Fruit fly (Drosophila melanogaster) S2 (cell line): ENCODE data around the gene RnpS1.

ENCODE experiments used
- CG8478 ChIP-seq: fragments of >200 bp; optimal IDR thresholded peaks from 2 replicates; lab custom pipeline; 2018
- CTCF ChIP-seq, 2 experiments: fragments of >200 bp; optimal IDR thresholded peaks; 2 replicates each; lab custom pipeline; 2018

RnpS1 gene

dm6 chr3R:9551659-9552435, at the start of gene RnpS1, which contains the start of gene mura:
TSS of gene RnpS1 (plus strand) at chr3R:9552034.
TSS of gene mura (minus strand) at chr3R:9551806.
- TF ChIP-seq CTCF (optimal IDR thresholded peaks at IDR 0.05; lab: Kevin White, UChicago), result no peak
- no peak for TF ChIP-seq CG8478 (lab: Kevin White, UChicago)

- TF ChIP-seq CTCF (optimal IDR thresholded peaks at IDR 0.05; lab: Kevin White, UChicago), result no peak
- no peak for TF ChIP-seq CG8478 (lab: Kevin White, UChicago)
These were observed 49.4 kb upstream of the RnpS1 start, which contains the start of gene RhoL for dm6 chr3R:9502416-9502763. TSS of gene RhoL (minus strand) at chr3R:9502581.

dm6 chr3R:9503329-9504088, 48.3 kb upstream of the RnpS1 start:
- TF ChIP-seq CG8478 (lab: Kevin White, UChicago) (no peak), CTCF (optimal IDR thresholded peaks at IDR 0.05; lab: Kevin White, UChicago) (no peak)

dm6 chr3R:9504355-9504754, 47.5 kb upstream of the RnpS1 start, which contains the start of gene CG8149:
TSS of gene CG8149 (plus strand) at chr3R:9504656.
- TF ChIP-seq CTCF (optimal IDR thresholded peaks at IDR 0.05; lab: Kevin White, UChicago), result no peak
- no peak for TF ChIP-seq CG8478 (lab: Kevin White, UChicago)

dm6 chr3R:9510070-9510518, 41.7 kb upstream of the RnpS1 start, which contains the start of gene rump:
TSS of gene rump (minus strand) at chr3R:9510324.
- TF ChIP-seq CG8478 (lab: Kevin White, UChicago) (no peak), CTCF (optimal IDR thresholded peaks at IDR 0.05; lab: Kevin White, UChicago) (no peak)

dm6 chr3R:9512193-9513051, 39.4 kb upstream of the RnpS1 start:
- TF ChIP-seq CTCF (optimal IDR thresholded peaks at IDR 0.05; lab: Kevin White, UChicago) (no peak), CG8478 (lab: Kevin White, UChicago) (no peak)

dm6 chr3R:9513052-9513420, 38.8 kb upstream of the RnpS1 start, which contains the start of the genes Ras85D and Rlb1:
TSS of gene Ras85D (minus strand) at chr3R:9513067.
TSS of gene Rlb1 (plus strand) at chr3R:9513327.
- no peak for TF ChIP-seq CG8478 (lab: Kevin White, UChicago)
- no peak for TF ChIP-seq CTCF (optimal IDR thresholded peaks at IDR 0.05; lab: Kevin White, UChicago)

dm6 chr3R:9515860-9516344, 35.9 kb upstream of the RnpS1 start, which contains the start of the genes mRpL47, CG8176 and Kdm3:
TSS of gene mRpL47 (minus strand) at chr3R:9515908.
TSS of gene CG8176 (plus strand) at chr3R:9516007.
TSS of gene Kdm3 (plus strand) at chr3R:9516007.
- TF ChIP-seq CG8478 (lab: Kevin White, UChicago) (no peak), CTCF (optimal IDR thresholded peaks at IDR 0.05; lab: Kevin White, UChicago) (peak; percentile 58 to 61)

dm6 chr3R:9516400-9516852, 35.4 kb upstream of the RnpS1 start:
- TF ChIP-seq CTCF (optimal IDR thresholded peaks at IDR 0.05; lab: Kevin White, UChicago) (no peak), CG8478 (lab: Kevin White, UChicago) (no peak)

dm6 chr3R:9527907-9528842, 23.7 kb upstream of the RnpS1 start:
- TF ChIP-seq CG8478 (lab: Kevin White, UChicago), result no peak
- TF ChIP-seq CTCF (optimal IDR thresholded peaks at IDR 0.05; lab: Kevin White, UChicago), result no peak

DNA sequence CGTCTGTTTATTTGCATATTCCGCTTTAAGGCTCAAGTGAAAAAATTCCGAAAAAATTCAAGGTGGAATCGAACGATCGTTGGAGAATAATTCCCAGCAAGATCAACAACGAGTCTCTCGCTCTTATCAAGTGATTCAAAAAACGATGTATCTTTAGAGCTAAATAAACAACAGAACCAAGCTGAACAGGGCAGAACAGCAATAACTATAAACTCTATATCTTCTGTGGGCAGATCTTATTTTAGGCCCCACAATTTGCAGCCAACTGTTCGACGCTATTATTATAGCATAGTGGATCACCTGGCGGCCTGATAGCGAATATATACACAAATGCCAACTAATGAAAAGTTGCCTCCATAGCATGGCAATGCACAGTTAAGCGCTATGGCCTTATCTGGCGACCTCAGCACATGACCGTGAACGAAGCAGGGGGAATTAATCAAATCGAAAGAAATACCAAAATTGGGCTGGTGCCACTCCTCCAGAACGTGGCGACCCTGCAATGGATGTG, 22.4 kb upstream of the RnpS1 start:
- TF ChIP-seq CG8478 (lab: Kevin White, UChicago) (no peak), CTCF (optimal IDR thresholded peaks at IDR 0.05; lab: Kevin White, UChicago) (no peak)

DNA sequence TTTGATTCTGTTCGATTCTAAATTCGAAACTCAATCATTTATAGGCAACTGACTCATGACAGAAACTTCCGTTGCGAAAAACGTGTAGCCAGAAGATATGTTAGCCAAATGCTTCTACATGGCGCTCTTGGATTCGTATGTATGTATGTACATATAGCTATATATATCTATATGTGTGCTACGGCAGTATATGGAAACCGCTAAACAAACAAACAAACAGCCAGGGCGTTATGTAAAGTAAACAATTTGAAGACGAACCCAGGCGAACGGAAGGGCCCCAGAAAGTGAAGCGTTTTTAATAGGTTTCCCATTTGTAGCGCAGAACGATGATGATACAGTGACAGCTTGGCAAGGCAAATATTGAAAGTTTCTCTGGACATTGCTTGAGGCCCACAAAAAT, 21.9 kb upstream of the RnpS1 start:
- TF ChIP-seq CTCF (optimal IDR thresholded peaks at IDR 0.05; lab: Kevin White, UChicago) (no peak), CG8478 (lab: Kevin White, UChicago) (no peak)
